Worm (Caenorhabditis elegans) whole organism, L3 larva: ENCODE data around the gene ent-7.

Experiments used
- ZK546.5 ChIP-seq: sonication (generic microtip); optimal IDR thresholded peaks from 2 replicates; lab custom pipeline; 2017; ENCODE audit warnings: missing biosample characterization, missing genetic modification characterization
- aly-2 ChIP-seq: fragments of 150-350 bp; optimal IDR thresholded peaks from 2 replicates; lab custom pipeline; 2014; ENCODE audit warnings: missing biosample characterization, missing genetic modification characterization
- ama-1 ChIP-seq: fragments of 150-350 bp; optimal IDR thresholded peaks from 2 replicates; lab custom pipeline; 2018
- ceh-82 ChIP-seq: fragments of 150-350 bp; optimal IDR thresholded peaks from 2 replicates; lab custom pipeline; 2014; ENCODE audit warnings: missing biosample characterization, missing genetic modification characterization
- egl-27 ChIP-seq: sonication (generic microtip); optimal IDR thresholded peaks from 4 replicates; lab custom pipeline; 2017; ENCODE audit warnings: missing biosample characterization, missing genetic modification reagents, missing genetic modification characterization
- egl-5 ChIP-seq: fragments of 150-350 bp; optimal IDR thresholded peaks from 2 replicates; lab custom pipeline; 2017; ENCODE audit warnings: missing biosample characterization, missing genetic modification reagents, missing genetic modification characterization, inconsistent platforms
- elt-2 ChIP-seq: sonication (generic microtip); optimal IDR thresholded peaks from 2 replicates; lab custom pipeline; 2016; ENCODE audit warnings: missing genetic modification reagents, mild to moderate bottlenecking, missing genetic modification characterization, missing compliant biosample characterization
- fkh-10 ChIP-seq: sonication (generic microtip); optimal IDR thresholded peaks from 2 replicates; lab custom pipeline; 2017; ENCODE audit warnings: missing biosample characterization, missing genetic modification reagents, missing genetic modification characterization
- fkh-2 ChIP-seq: fragments of 150-350 bp; optimal IDR thresholded peaks from 2 replicates; lab custom pipeline; 2014; ENCODE audit warnings: missing biosample characterization, missing genetic modification reagents, missing genetic modification characterization
- fos-1 ChIP-seq: fragments of 150-350 bp; optimal IDR thresholded peaks from 2 replicates; lab custom pipeline; 2014; ENCODE audit warnings: missing biosample characterization, missing genetic modification characterization
- hmg-11 ChIP-seq: sonication (generic microtip); optimal IDR thresholded peaks from 2 replicates; lab custom pipeline; 2016; ENCODE audit warnings: missing genetic modification characterization, missing compliant biosample characterization
- jun-1 ChIP-seq: fragments of 150-350 bp; optimal IDR thresholded peaks from 2 replicates; lab custom pipeline; 2014; ENCODE audit warnings: missing biosample characterization, missing genetic modification reagents, missing genetic modification characterization
- lin-15B ChIP-seq: fragments of 150-350 bp; optimal IDR thresholded peaks from 2 replicates; lab custom pipeline; 2014; ENCODE audit warnings: missing biosample characterization, missing genetic modification characterization
- lin-39 ChIP-seq: fragments of 150-350 bp; optimal IDR thresholded peaks from 2 replicates; lab custom pipeline; 2018; ENCODE audit warnings: missing biosample characterization, missing genetic modification reagents, missing genetic modification characterization
- mdl-1 ChIP-seq: fragments of 150-350 bp; optimal IDR thresholded peaks from 2 replicates; lab custom pipeline; 2014; ENCODE audit warnings: missing biosample characterization, missing genetic modification characterization
- mml-1 ChIP-seq: fragments of 150-350 bp; sonication (generic microtip); optimal IDR thresholded peaks from 3 replicates; lab custom pipeline; 2014; ENCODE audit warnings: missing biosample characterization, missing genetic modification characterization
- nfya-1 ChIP-seq: sonication (generic microtip); optimal IDR thresholded peaks from 2 replicates; lab custom pipeline; 2017; ENCODE audit warnings: missing genetic modification characterization, mild to moderate bottlenecking, missing compliant biosample characterization, antibody characterized with exemption, moderate library complexity; ENCODE audit not compliant: insufficient read depth
- nhr-11 ChIP-seq: fragments of 150-350 bp; optimal IDR thresholded peaks from 2 replicates; lab custom pipeline; 2014; ENCODE audit warnings: missing biosample characterization, missing genetic modification characterization
- nhr-12 ChIP-seq: fragments of 150-350 bp; optimal IDR thresholded peaks from 2 replicates; lab custom pipeline; 2014; ENCODE audit warnings: missing biosample characterization, missing genetic modification characterization
- nhr-23 ChIP-seq: fragments of 150-350 bp; optimal IDR thresholded peaks from 2 replicates; lab custom pipeline; 2014; ENCODE audit warnings: missing biosample characterization, missing genetic modification reagents, missing genetic modification characterization
- nhr-25 ChIP-seq: sonication (generic microtip); optimal IDR thresholded peaks from 2 replicates; lab custom pipeline; 2017; ENCODE audit warnings: missing biosample characterization, missing genetic modification characterization
- nhr-43 ChIP-seq: sonication (generic microtip); optimal IDR thresholded peaks from 2 replicates; lab custom pipeline; 2016; ENCODE audit warnings: mild to moderate bottlenecking, missing genetic modification characterization, missing compliant biosample characterization; ENCODE audit not compliant: poor library complexity, severe bottlenecking
- nhr-76 ChIP-seq: fragments of 150-350 bp; sonication (generic microtip); optimal IDR thresholded peaks from 5 replicates; lab custom pipeline; 2014; ENCODE audit warnings: missing biosample characterization, missing genetic modification characterization
- nhr-77 ChIP-seq: fragments of 150-350 bp; optimal IDR thresholded peaks from 2 replicates; lab custom pipeline; 2014; ENCODE audit warnings: missing biosample characterization, missing genetic modification characterization
- pha-4 ChIP-seq: fragments of 150-350 bp; optimal IDR thresholded peaks from 2 replicates; lab custom pipeline; 2014; ENCODE audit warnings: missing biosample characterization, missing genetic modification reagents, missing genetic modification characterization
- pqm-1 ChIP-seq: fragments of 150-350 bp; optimal IDR thresholded peaks from 2 replicates; lab custom pipeline; 2017; ENCODE audit warnings: missing biosample characterization, missing genetic modification characterization, inconsistent platforms
- skn-1 ChIP-seq: fragments of 150-350 bp; optimal IDR thresholded peaks from 2 replicates; lab custom pipeline; 2014; ENCODE audit warnings: missing biosample characterization, missing genetic modification characterization
- snpc-4 ChIP-seq: fragments of 150-350 bp; optimal IDR thresholded peaks from 2 replicates; lab custom pipeline; 2014; ENCODE audit warnings: missing biosample characterization, missing genetic modification characterization
- unc-39 ChIP-seq: sonication (generic microtip); optimal IDR thresholded peaks from 4 replicates; lab custom pipeline; 2017; ENCODE audit warnings: missing biosample characterization, missing genetic modification characterization
- unc-62 ChIP-seq: fragments of 150-350 bp; sonication (generic microtip); optimal IDR thresholded peaks from 4 replicates; lab custom pipeline; 2014; ENCODE audit warnings: missing biosample characterization, missing genetic modification reagents, missing genetic modification characterization
- ztf-11 ChIP-seq: fragments of 150-350 bp; optimal IDR thresholded peaks from 2 replicates; lab custom pipeline; 2014; ENCODE audit warnings: missing biosample characterization, missing genetic modification characterization
- ztf-4 ChIP-seq: fragments of 150-350 bp; optimal IDR thresholded peaks from 2 replicates; lab custom pipeline; 2014; ENCODE audit warnings: missing biosample characterization, missing genetic modification characterization

ent-7 gene

DNA sequence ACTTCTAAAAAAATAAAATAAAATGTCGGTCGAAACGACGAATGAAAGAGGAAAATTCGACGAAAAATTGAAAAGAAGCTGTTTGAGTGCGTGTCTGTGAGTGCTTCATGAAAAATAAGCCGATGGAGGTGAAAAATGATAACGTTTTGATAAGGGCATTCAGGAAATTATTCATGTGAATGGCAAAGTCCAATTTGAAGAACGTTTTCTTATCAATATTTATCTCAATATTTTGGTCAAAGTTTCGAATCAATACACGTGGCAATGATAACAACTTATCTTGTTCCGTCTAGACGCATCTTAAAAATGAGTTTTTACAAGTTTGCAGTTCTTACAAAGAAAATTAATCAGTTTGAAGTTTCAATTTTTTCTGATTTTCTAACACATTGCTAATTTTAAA lies 42.1 kb downstream of the ent-7 start:
- TF ChIP-seq pqm-1 (peak; percentile 99), snpc-4 (tag; lab: Kevin White, UChicago) (no peak), elt-2 (tag; lab: Kevin White, UChicago) (peak; percentile 99), jun-1 (peak; percentile 46), nhr-43 (tag; lab: Kevin White, UChicago) (no peak), pha-4 (tag; lab: Kevin White, UChicago) (peak; percentile 42), nhr-76 (tag; lab: Kevin White, UChicago) (no peak), unc-39 (tag; lab: Kevin White, UChicago) (no peak), fos-1 (tag; lab: Kevin White, UChicago) (peak; percentile 52)

DNA sequence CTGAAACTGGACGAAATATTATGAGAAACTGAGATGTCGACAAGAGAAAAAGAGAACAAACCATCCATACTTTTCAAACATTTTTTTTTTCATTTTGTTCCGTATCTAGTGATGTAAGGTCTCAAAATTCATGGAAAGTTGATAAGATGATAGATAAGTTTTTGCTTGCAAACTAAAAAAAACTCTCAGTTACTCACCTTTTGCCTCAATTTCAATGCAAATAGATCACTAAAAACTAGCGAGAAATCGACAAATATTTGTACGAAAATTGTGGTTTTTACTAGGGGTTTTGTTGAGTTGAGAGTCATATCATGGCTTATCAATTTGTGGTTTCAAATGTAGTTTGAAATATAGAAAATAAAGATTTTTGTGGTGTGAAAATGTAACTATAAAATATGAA lies 43.7 kb downstream of the ent-7 start:
- TF ChIP-seq pqm-1: peak; percentile 3
- TF ChIP-seq pha-4 (tag; lab: Kevin White, UChicago): peak; percentile 28
- TF ChIP-seq fkh-2 (tag; lab: Kevin White, UChicago): no peak
- peak; percentile 45 for TF ChIP-seq elt-2 (tag; lab: Kevin White, UChicago)

DNA sequence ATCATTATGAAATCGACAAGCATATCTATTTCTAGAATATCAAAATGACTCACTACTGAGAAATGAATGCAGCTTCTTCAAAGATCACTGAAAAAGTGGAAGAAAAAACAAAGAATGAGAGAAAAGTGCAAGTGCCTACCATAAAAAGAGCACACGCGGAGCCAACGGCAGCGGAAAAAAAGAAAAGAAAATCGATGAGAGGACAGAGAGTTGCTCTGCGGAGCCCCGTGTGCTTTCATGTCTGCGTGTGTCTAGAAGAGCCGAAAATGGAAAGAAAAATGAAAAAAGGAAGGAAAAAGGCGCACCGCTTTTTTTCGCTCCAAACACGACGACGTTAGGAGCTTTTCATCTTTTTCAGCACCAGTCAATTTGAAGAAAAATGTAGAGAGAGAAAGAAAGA lies 45.7 kb downstream of the ent-7 start, which contains the start of gene ipla-7:
Gene ipla-7, minus strand, starts transcription at position 122 of the 400 bp plus-strand sequence.
- TF ChIP-seq nfya-1 (tag; lab: Kevin White, UChicago) (peak; percentile 67), lin-39 (tag; lab: Kevin White, UChicago) (peak; percentile 4), ama-1 (lab: Kevin White, UChicago) (no peak), pqm-1 (peak; percentile 30), hmg-11 (tag; lab: Kevin White, UChicago) (peak; percentile 73), nhr-76 (tag; lab: Kevin White, UChicago) (no peak), fkh-2 (tag; lab: Kevin White, UChicago) (no peak), elt-2 (tag; lab: Kevin White, UChicago) (peak; percentile 14), ztf-11 (tag; lab: Kevin White, UChicago) (no peak), nhr-23 (tag; lab: Kevin White, UChicago) (no peak), snpc-4 (tag; lab: Kevin White, UChicago) (no peak), skn-1 (tag; lab: Kevin White, UChicago) (no peak), nhr-25 (tag; lab: Kevin White, UChicago) (no peak), nhr-11 (tag; lab: Kevin White, UChicago) (no peak), mml-1 (tag; lab: Kevin White, UChicago) (no peak), fkh-10 (peak; percentile 73), nhr-12 (no peak), lin-15B (tag; lab: Kevin White, UChicago) (peak; percentile 12)

DNA sequence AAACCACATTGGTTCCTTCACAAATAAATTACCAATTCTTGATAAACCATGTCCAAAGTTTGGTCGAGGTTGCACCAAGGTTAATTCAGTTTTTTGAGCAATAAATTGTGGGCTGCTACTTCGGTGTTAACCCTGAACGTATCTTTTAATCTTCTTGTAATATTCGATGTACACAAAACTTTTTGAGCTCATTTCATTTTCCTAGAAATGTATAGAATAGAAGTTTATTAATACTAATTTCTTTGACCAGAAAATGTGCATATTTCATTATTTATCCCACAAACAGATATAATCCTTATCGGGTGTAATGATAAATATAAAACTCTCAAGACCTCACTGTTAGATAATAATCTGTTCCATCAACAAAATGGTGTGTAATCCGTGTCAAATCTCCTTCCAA lies 46.9 kb downstream of the ent-7 start:
- TF ChIP-seq snpc-4 (tag; lab: Kevin White, UChicago): no peak
- no peak for TF ChIP-seq mml-1 (tag; lab: Kevin White, UChicago)
- no peak for TF ChIP-seq lin-15B (tag; lab: Kevin White, UChicago)
- TF ChIP-seq ztf-4 (tag; lab: Kevin White, UChicago): no peak
- TF ChIP-seq unc-39 (tag; lab: Kevin White, UChicago): no peak
- no peak for TF ChIP-seq fkh-10
- TF ChIP-seq aly-2 (tag; lab: Kevin White, UChicago): no peak
- no peak for TF ChIP-seq pqm-1
- no peak for TF ChIP-seq ZK546.5 (tag; lab: Kevin White, UChicago)
- no peak for TF ChIP-seq ztf-11 (tag; lab: Kevin White, UChicago)

DNA sequence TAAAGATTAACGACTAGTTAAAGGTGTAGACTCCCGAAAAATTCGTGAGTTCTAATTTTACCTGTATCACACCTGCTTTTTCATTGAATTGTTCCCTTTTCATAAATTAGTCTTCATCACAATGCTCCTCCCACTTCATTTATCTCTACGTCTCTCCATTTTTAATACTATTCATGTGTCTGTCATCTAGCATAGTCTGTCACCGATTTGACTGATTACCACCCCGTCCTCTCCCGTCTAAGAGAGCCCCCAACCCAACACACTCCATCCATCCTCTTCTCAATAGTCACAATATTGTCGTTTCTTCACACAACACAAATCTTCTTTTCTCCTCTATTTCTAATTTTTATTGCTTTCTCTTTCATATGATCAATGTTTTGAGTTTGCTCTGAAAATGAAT lies 48.1 kb downstream of the ent-7 start:
- TF ChIP-seq ceh-82 (no peak), ztf-4 (tag; lab: Kevin White, UChicago) (no peak), hmg-11 (tag; lab: Kevin White, UChicago) (no peak), mdl-1 (tag; lab: Kevin White, UChicago) (no peak), egl-5 (tag; lab: Kevin White, UChicago) (no peak), egl-27 (tag; lab: Kevin White, UChicago) (no peak), aly-2 (tag; lab: Kevin White, UChicago) (no peak), ama-1 (lab: Kevin White, UChicago) (no peak), unc-62 (GFP tag; lab: Kevin White, UChicago) (peak; percentile 36), skn-1 (tag; lab: Kevin White, UChicago) (no peak), nhr-77 (no peak), lin-39 (tag; lab: Kevin White, UChicago) (peak; percentile 74)
- TF ChIP-seq, all 47 proteins: peak for 2
